Worm (Caenorhabditis elegans) whole organism, early embryonic: ENCODE measurements around the gene gphr-1.

Experiments used
- aly-1 ChIP-seq: sonication (generic microtip); optimal IDR thresholded peaks from 2 replicates; lab custom pipeline; 2016; ENCODE audit warnings: missing genetic modification characterization, missing compliant biosample characterization
- ama-1 ChIP-seq: fragments of 150-350 bp; optimal IDR thresholded peaks from 2 replicates; lab custom pipeline; 2014
- flt-1 ChIP-seq: fragments of 200-800 bp; sonication (Bioruptor generic); IDR thresholded peaks from 2 replicates; pipeline ENCODE4 v1.3.6; 2022; ENCODE audit warnings: missing genetic modification characterization, missing compliant biosample characterization
- pes-1 ChIP-seq: fragments of 200-800 bp; sonication (Bioruptor generic); IDR thresholded peaks from 2 replicates; pipeline ENCODE4 v1.3.6; 2022; ENCODE audit warnings: missing genetic modification reagents, missing genetic modification characterization, missing compliant biosample characterization
- scrt-1 ChIP-seq: fragments of 200-800 bp; sonication (Bioruptor generic); IDR thresholded peaks from 2 replicates; pipeline ENCODE4 v1.3.6; 2022; ENCODE audit warnings: missing genetic modification characterization, missing compliant biosample characterization

DNA sequence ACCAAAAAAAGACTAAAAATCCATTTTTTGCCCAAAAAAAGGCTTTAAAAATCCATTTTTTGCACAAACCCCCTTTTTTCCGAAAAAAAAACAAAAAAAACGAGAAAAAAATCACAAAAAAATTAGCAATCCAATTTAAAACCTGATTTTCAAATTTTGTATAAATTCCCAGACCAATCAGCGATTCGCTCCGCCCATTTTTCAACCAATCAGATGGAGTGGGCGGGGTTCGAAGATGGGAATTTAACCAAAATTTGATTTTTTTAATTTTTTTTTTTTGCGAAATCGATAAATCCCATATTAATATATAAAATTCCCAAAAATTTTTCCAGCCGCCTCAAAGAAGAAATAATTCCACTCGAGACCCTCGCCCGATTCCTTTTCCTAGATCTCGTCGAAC lies 2.6 kb downstream of the gphr-1 start:
- TF ChIP-seq flt-1 (GFP tag; lab: Robert Waterston, UW) (no peak), scrt-1 (GFP tag; lab: Robert Waterston, UW) (no peak), aly-1 (tag; lab: Kevin White, UChicago) (no peak), ama-1 (lab: Kevin White, UChicago) (no peak), pes-1 (GFP tag; lab: Robert Waterston, UW) (no peak)
